Worm (Caenorhabditis elegans): Measurements from ENCODE around the gene nex-4.

DNA sequence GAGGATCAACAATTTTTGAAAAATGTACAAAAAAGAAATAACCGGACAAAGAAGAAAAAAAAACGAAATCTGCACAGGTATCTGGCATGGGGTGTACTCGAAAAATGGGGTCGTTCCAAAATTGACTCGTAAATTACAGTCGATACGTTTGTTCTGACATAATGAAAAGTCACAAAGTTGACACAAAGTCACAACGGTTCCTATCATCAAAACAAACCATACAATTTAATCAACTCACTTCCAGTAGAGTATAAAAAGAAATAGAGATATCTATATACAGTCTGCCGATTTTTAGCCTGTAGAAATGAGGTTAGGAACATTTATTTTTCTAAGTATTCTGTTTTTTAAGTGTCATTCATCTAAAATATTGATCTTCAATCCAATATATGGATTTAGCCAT lies 33.3 kb downstream of the nex-4 start, which contains the start of gene T19H12.12:
- TF ChIP-seq aly-1 (tag; optimal IDR thresholded peaks at IDR 0.05): no peak
- no peak for TF ChIP-seq hmbx-1 (tag; optimal IDR thresholded peaks at IDR 0.05)
- no peak for TF ChIP-seq flt-1 (GFP tag; IDR thresholded peaks at IDR 0.05)
- TF ChIP-seq B0310.2 (tag; optimal IDR thresholded peaks at IDR 0.05): no peak
- TF ChIP-seq F13C5.2 (tag; optimal IDR thresholded peaks at IDR 0.05): no peak
